Fruit fly (Drosophila melanogaster) S2 (cell line): ENCODE measurements around the gene Kots.

ENCODE experiments used
- CG8478 ChIP-seq: fragments of >200 bp; optimal IDR thresholded peaks from 2 replicates; lab custom pipeline; 2018
- CTCF ChIP-seq, 2 experiments: fragments of >200 bp; optimal IDR thresholded peaks; 2 replicates each; lab custom pipeline; 2018

The Kots gene

DNA sequence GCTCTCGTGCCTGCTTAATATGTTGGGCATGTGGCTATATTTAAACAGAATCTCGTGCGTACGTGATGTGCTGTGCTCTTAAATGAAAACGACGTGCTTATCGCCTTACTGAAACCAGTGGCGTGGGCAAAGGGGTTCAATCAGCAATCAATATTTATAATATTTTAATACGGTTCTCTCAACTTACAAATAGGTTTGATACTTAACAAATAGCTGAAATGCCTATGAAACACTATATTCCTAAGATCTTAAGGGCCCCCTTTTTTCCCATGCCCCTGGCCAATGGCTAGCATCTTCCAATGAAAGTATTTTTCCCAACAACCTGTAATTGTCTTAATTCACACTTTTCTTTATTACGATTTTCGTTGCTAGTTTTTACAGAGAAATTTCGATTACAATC lies 48.3 kb downstream of the Kots start:
- no peak for TF ChIP-seq CTCF (optimal IDR thresholded peaks at IDR 0.05; lab: Kevin White, UChicago)
- TF ChIP-seq CG8478 (lab: Kevin White, UChicago): no peak

- no peak for TF ChIP-seq CG8478 (lab: Kevin White, UChicago)
- no peak for TF ChIP-seq CTCF (optimal IDR thresholded peaks at IDR 0.05; lab: Kevin White, UChicago)
Measured at dm6 chr3R:13914760-13915417, 49.1 kb downstream of the Kots start.

- no peak for TF ChIP-seq CG8478 (lab: Kevin White, UChicago)
- no peak for TF ChIP-seq CTCF (optimal IDR thresholded peaks at IDR 0.05; lab: Kevin White, UChicago)
Measured at dm6 chr3R:13913586-13913985, 50.4 kb downstream of the Kots start.

DNA sequence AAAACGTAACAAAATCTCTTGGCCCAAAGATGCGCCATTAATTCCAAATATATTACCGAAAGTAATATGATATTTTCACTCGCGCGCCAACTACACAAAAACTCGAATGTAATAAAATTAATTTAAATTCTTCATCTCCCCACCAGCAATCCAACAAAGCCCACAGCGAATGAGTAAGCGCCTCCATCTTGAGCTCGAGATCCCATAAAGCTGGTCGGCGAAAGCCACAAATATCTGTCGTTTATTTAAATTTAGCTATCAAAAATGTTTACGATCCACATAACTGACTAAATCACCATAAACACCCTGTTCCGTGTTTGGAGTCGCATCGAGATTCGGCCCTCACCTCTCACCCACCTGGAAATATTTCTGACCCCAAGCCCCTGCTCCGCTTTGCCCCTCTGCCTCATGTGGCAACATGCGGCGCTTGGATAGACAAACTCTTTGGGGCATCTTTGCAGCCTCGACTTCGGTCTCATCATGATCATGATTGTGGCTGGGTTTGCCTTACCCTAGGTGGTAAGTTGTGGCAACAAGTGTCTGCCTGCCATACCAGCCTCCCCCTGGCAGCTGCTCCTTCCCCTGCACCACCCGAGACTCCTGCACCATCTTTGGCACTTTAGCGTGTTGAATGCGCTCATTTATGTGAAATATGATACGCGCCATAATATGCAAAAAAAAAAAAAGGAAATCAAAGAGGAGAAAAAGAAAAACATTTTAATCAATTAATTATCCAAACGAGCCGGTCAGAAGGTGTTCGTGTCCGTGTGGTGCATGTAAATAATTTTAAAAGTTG lies 51.8 kb downstream of the Kots start:
- TF ChIP-seq CTCF (optimal IDR thresholded peaks at IDR 0.05; lab: Kevin White, UChicago): no peak
- TF ChIP-seq CG8478 (lab: Kevin White, UChicago): no peak

- TF ChIP-seq CG8478 (lab: Kevin White, UChicago) (no peak), CTCF (optimal IDR thresholded peaks at IDR 0.05; lab: Kevin White, UChicago) (no peak)
Measured at dm6 chr3R:13911314-13911713, 52.7 kb downstream of the Kots start.
